Fruit fly (Drosophila melanogaster): ENCODE measurements around the gene REPTOR.
A peak's percentile ranks its signal among the peaks of the same experiment; 100 is the strongest.

The REPTOR gene

dm6 chr3R:24567427-24567771, 15.3 kb downstream of the REPTOR start (continued):
- peak; percentile 49; the same call in 1 of the 2 replicates for TF ChIP-seq CG10321 (GFP tag; IDR thresholded peaks at IDR 0.05)
- no peak for TF ChIP-seq CG33557 (GFP tag; optimal IDR thresholded peaks at IDR 0.05)
- peak; percentile 51 for TF ChIP-seq CG4617 (GFP tag; optimal IDR thresholded peaks at IDR 0.05; ENCODE audit: borderline replicate concordance)
- TF ChIP-seq fd102C (GFP tag; optimal IDR thresholded peaks at IDR 0.05) = peak; percentile 21
- TF ChIP-seq p53 (GFP tag; optimal IDR thresholded peaks at IDR 0.05) = peak; percentile 79
- peak; percentile 75 for TF ChIP-seq ewg (GFP tag; optimal IDR thresholded peaks at IDR 0.05)
- peak; percentile 98 for TF ChIP-seq sens (GFP tag)
- TF ChIP-seq Max (GFP tag; optimal IDR thresholded peaks at IDR 0.05) = peak; percentile 66
- TF ChIP-seq Six4 (GFP tag; optimal IDR thresholded peaks at IDR 0.05) = peak; percentile 71
- TF ChIP-seq ERR (GFP tag; optimal IDR thresholded peaks at IDR 0.05) = peak; percentile 88
- TF ChIP-seq mld (GFP tag; IDR thresholded peaks at IDR 0.05; ENCODE audit: partially characterized antibody) = no peak
- no peak for TF ChIP-seq hth (optimal IDR thresholded peaks at IDR 0.05)
- TF ChIP-seq CG14710 (tag; optimal IDR thresholded peaks at IDR 0.05) = peak; percentile 52
- TF ChIP-seq CG15601 (tag; optimal IDR thresholded peaks at IDR 0.05) = peak; percentile 73
- TF ChIP-seq CG6813 (GFP tag; optimal IDR thresholded peaks at IDR 0.05) = peak; percentile 71
- no peak; the same call in 1 of the 2 replicates for TF ChIP-seq Rx (GFP tag; IDR thresholded peaks at IDR 0.05)
- peak; percentile 88 for TF ChIP-seq CG31441 (GFP tag; IDR thresholded peaks at IDR 0.05)
- peak; percentile 79 for TF ChIP-seq HmgZ (tag; optimal IDR thresholded peaks at IDR 0.05)
- peak; percentile 38 for TF ChIP-seq Lhr (GFP tag; optimal IDR thresholded peaks at IDR 0.05)
- peak; percentile 28 for TF ChIP-seq CTCF (GFP tag; optimal IDR thresholded peaks at IDR 0.05)
- peak; percentile 73 for TF ChIP-seq Fer2 (tag; optimal IDR thresholded peaks at IDR 0.05)
- TF ChIP-seq mirr (GFP tag; optimal IDR thresholded peaks at IDR 0.05) = peak; percentile 65
- no peak for TF ChIP-seq Elba2 (GFP tag; optimal IDR thresholded peaks at IDR 0.05)
- peak; percentile 77 for TF ChIP-seq Mes4 (GFP tag; optimal IDR thresholded peaks at IDR 0.05)
- peak; percentile 87 for TF ChIP-seq maf-S (GFP tag; optimal IDR thresholded peaks at IDR 0.05)
- no peak for TF ChIP-seq hb (GFP tag; IDR thresholded peaks at IDR 0.05; ENCODE audit: partially characterized antibody)
- TF ChIP-seq Hr78 (GFP tag; optimal IDR thresholded peaks at IDR 0.05) = peak in 1 of 2 experiments; percentile 49
- TF ChIP-seq Vsx1 (GFP tag; optimal IDR thresholded peaks at IDR 0.05) = peak; percentile 55
- peak; percentile 88 for TF ChIP-seq Abd-B (GFP tag; optimal IDR thresholded peaks at IDR 0.05)
- peak; percentile 46 for TF ChIP-seq sqz (GFP tag; optimal IDR thresholded peaks at IDR 0.05)
- peak; percentile 69 for TF ChIP-seq CG2202 (tag; optimal IDR thresholded peaks at IDR 0.05)
- TF ChIP-seq CG9215 (GFP tag; IDR thresholded peaks at IDR 0.05) = peak; percentile 70
- TF ChIP-seq pho (GFP tag; optimal IDR thresholded peaks at IDR 0.05) = peak; percentile 91
- TF ChIP-seq Dad (GFP tag; optimal IDR thresholded peaks at IDR 0.05) = peak; percentile 86
- peak; percentile 74 for TF ChIP-seq Sox100B (GFP tag; optimal IDR thresholded peaks at IDR 0.05)
- peak; percentile 80 for TF ChIP-seq CG10654 (GFP tag; optimal IDR thresholded peaks at IDR 0.05)
- peak; percentile 92 for TF ChIP-seq CG34422 (GFP tag; IDR thresholded peaks at IDR 0.05)
- TF ChIP-seq Sry-β (GFP tag; optimal IDR thresholded peaks at IDR 0.05) = no peak
- peak; percentile 58 for TF ChIP-seq ro (GFP tag; IDR thresholded peaks at IDR 0.05)
- TF ChIP-seq CG33213 (GFP tag; optimal IDR thresholded peaks at IDR 0.05) = peak; percentile 87
- TF ChIP-seq fd96Cb (tag; optimal IDR thresholded peaks at IDR 0.05) = peak; percentile 79
- peak; percentile 90 for TF ChIP-seq dmrt99B (tag; optimal IDR thresholded peaks at IDR 0.05)
- peak; percentile 67 for TF ChIP-seq CG4282 (GFP tag; optimal IDR thresholded peaks at IDR 0.05)
- peak; percentile 72; the same call in 1 of the 2 replicates for TF ChIP-seq dati (GFP tag; IDR thresholded peaks at IDR 0.05)
- TF ChIP-seq CG17568 (GFP tag; optimal IDR thresholded peaks at IDR 0.05) = peak; percentile 79
- peak; percentile 79; the same call in 2 of the 3 replicates for TF ChIP-seq ase (GFP tag; IDR thresholded peaks at IDR 0.05)
- peak; percentile 90 for TF ChIP-seq Meics (GFP tag; optimal IDR thresholded peaks at IDR 0.05)
- peak; percentile 77 for TF ChIP-seq psq (GFP tag; optimal IDR thresholded peaks at IDR 0.05)
- peak; percentile 93 for TF ChIP-seq mam (GFP tag; optimal IDR thresholded peaks at IDR 0.05)
- peak; percentile 88 for TF ChIP-seq CG11504 (tag; optimal IDR thresholded peaks at IDR 0.05)
- peak; percentile 82 for TF ChIP-seq CG2889 (GFP tag; IDR thresholded peaks at IDR 0.05)
